Worm (Caenorhabditis elegans) whole organism, young adult: Measurements from ENCODE around the gene cox-6B.
A peak's percentile ranks its signal among the peaks of the same experiment; 100 is the strongest.

Experiments used
- B0019.2 ChIP-seq: fragments of 200-800 bp; sonication (Bioruptor generic); conservative IDR thresholded peaks from 2 replicates; pipeline ENCODE4 v1.3.6; 2022; ENCODE audit warnings: missing genetic modification reagents, missing genetic modification characterization, missing compliant biosample characterization
- B0336.3 ChIP-seq: fragments of 200-800 bp; sonication (Bioruptor generic); IDR thresholded peaks from 2 replicates; pipeline ENCODE4 v1.3.6; 2022; ENCODE audit warnings: missing genetic modification characterization, missing compliant biosample characterization
- D2030.7 ChIP-seq: fragments of 200-800 bp; sonication (Bioruptor generic); IDR thresholded peaks from 2 replicates; pipeline ENCODE4 v1.3.6; 2022; ENCODE audit warnings: missing genetic modification reagents, missing genetic modification characterization, missing compliant biosample characterization
- F10E7.11 ChIP-seq: sonication (generic microtip); optimal IDR thresholded peaks from 2 replicates; lab custom pipeline; 2017; ENCODE audit warnings: mild to moderate bottlenecking, missing genetic modification characterization, moderate library complexity, missing compliant biosample characterization
- F22D6.2 ChIP-seq: sonication (generic microtip); optimal IDR thresholded peaks from 2 replicates; lab custom pipeline; 2016; ENCODE audit warnings: mild to moderate bottlenecking, missing genetic modification characterization, missing compliant biosample characterization
- F23B12.7 ChIP-seq: sonication (generic microtip); optimal IDR thresholded peaks from 2 replicates; lab custom pipeline; 2017; ENCODE audit warnings: missing genetic modification characterization, mild to moderate bottlenecking, missing compliant biosample characterization, antibody characterized with exemption, moderate library complexity; ENCODE audit not compliant: insufficient read depth
- F55B11.4 ChIP-seq: sonication (generic microtip); optimal IDR thresholded peaks from 2 replicates; lab custom pipeline; 2016; ENCODE audit warnings: missing compliant biosample characterization, missing genetic modification characterization, borderline replicate concordance; ENCODE audit not compliant: insufficient read depth
- F57A8.1 ChIP-seq: fragments of 200-800 bp; sonication (Bioruptor generic); optimal IDR thresholded peaks from 2 replicates; lab custom pipeline; 2018; ENCODE audit warnings: mild to moderate bottlenecking, missing genetic modification characterization, moderate library complexity, missing compliant biosample characterization
- K12H6.12 ChIP-seq: fragments of 200-800 bp; sonication (Bioruptor generic); optimal IDR thresholded peaks from 2 replicates; lab custom pipeline; 2018; ENCODE audit warnings: mild to moderate bottlenecking, missing genetic modification characterization, missing compliant biosample characterization
- T07F8.4 ChIP-seq: sonication (generic microtip); optimal IDR thresholded peaks from 2 replicates; lab custom pipeline; 2016; ENCODE audit warnings: mild to moderate bottlenecking, missing genetic modification characterization, moderate library complexity, missing compliant biosample characterization
- Y53G8AR.9 ChIP-seq: fragments of 200-800 bp; sonication (Bioruptor generic); conservative IDR thresholded peaks from 2 replicates; pipeline ENCODE4 v1.3.6; 2022; ENCODE audit warnings: missing genetic modification reagents, missing genetic modification characterization, missing compliant biosample characterization
- Y56A3A.18 ChIP-seq: fragments of 200-800 bp; sonication (Bioruptor generic); IDR thresholded peaks from 2 replicates; pipeline ENCODE4 v1.3.6; 2022; ENCODE audit warnings: missing genetic modification reagents, missing genetic modification characterization, missing compliant biosample characterization
- Y67H2A.10 ChIP-seq: fragments of 200-800 bp; sonication (Bioruptor generic); conservative IDR thresholded peaks from 2 replicates; pipeline ENCODE4 v1.3.6; 2022; ENCODE audit warnings: missing genetic modification reagents, missing genetic modification characterization, missing compliant biosample characterization
- Y95B8A.8 ChIP-seq: fragments of 200-800 bp; sonication (Bioruptor generic); IDR thresholded peaks from 2 replicates; pipeline ENCODE4 v1.3.6; 2022; ENCODE audit warnings: missing genetic modification reagents, missing genetic modification characterization, missing compliant biosample characterization
- akir-1 ChIP-seq: fragments of 200-800 bp; sonication (Bioruptor generic); optimal IDR thresholded peaks from 2 replicates; lab custom pipeline; 2018; ENCODE audit warnings: mild to moderate bottlenecking, missing genetic modification characterization, moderate library complexity, missing compliant biosample characterization
- attf-3 ChIP-seq: fragments of 200-800 bp; sonication (Bioruptor generic); conservative IDR thresholded peaks from 2 replicates; pipeline ENCODE4 v1.3.6; 2022; ENCODE audit warnings: missing genetic modification reagents, missing genetic modification characterization, missing compliant biosample characterization
- attf-5 ChIP-seq: fragments of 200-800 bp; sonication (Bioruptor generic); optimal IDR thresholded peaks from 2 replicates; lab custom pipeline; 2018; ENCODE audit warnings: mild to moderate bottlenecking, missing genetic modification characterization, missing compliant biosample characterization
- cebp-1 ChIP-seq, 2 experiments: fragments of 200-800 bp in 1 of 2; sonication (Bioruptor generic) in 1 of 2; sonication (generic microtip) in 1 of 2; IDR thresholded peaks in 1 of 2; optimal IDR thresholded peaks in 1 of 2; 2 replicates each; pipeline versions ENCODE4 v1.3.6 to Lab custom; 2017 to 2022; ENCODE audit warnings: missing compliant biosample characterization in 2 of 2, missing genetic modification characterization in 2 of 2, mild to moderate bottlenecking in 1 of 2, missing genetic modification reagents in 1 of 2, moderate library complexity in 1 of 2
- ceh-91 ChIP-seq: fragments of 200-800 bp; sonication (Bioruptor generic); IDR thresholded peaks from 2 replicates; pipeline ENCODE4 v1.3.6; 2022; ENCODE audit warnings: missing genetic modification reagents, missing genetic modification characterization, missing compliant biosample characterization
- dox-1 ChIP-seq: fragments of 200-800 bp; sonication (Bioruptor generic); IDR thresholded peaks from 2 replicates; pipeline ENCODE4 v1.3.6; 2022; ENCODE audit warnings: missing genetic modification reagents, missing genetic modification characterization, missing compliant biosample characterization
- efl-1 ChIP-seq: fragments of 150-350 bp; optimal IDR thresholded peaks from 2 replicates; lab custom pipeline; 2014; ENCODE audit warnings: missing biosample characterization, missing genetic modification reagents, missing genetic modification characterization
- egrh-3 ChIP-seq: fragments of 200-800 bp; sonication (Bioruptor generic); IDR thresholded peaks from 2 replicates; pipeline ENCODE4 v1.3.6; 2022; ENCODE audit warnings: missing genetic modification reagents, missing genetic modification characterization, missing compliant biosample characterization
- ets-4 ChIP-seq: fragments of 200-800 bp; sonication (Bioruptor generic); optimal IDR thresholded peaks from 2 replicates; lab custom pipeline; 2018; ENCODE audit warnings: mild to moderate bottlenecking, missing genetic modification characterization, missing compliant biosample characterization
- fkh-3 ChIP-seq: sonication (generic microtip); optimal IDR thresholded peaks from 2 replicates; lab custom pipeline; 2016; ENCODE audit warnings: mild to moderate bottlenecking, missing genetic modification characterization, missing compliant biosample characterization
- hmg-20 ChIP-seq: fragments of 200-800 bp; sonication (Bioruptor generic); IDR thresholded peaks from 2 replicates; pipeline ENCODE4 v1.3.6; 2022; ENCODE audit warnings: missing genetic modification reagents, missing genetic modification characterization, missing compliant biosample characterization
- let-526 ChIP-seq: fragments of 200-800 bp; sonication (Bioruptor generic); IDR thresholded peaks from 2 replicates; pipeline ENCODE4 v1.3.6; 2022; ENCODE audit warnings: missing genetic modification reagents, missing genetic modification characterization, missing compliant biosample characterization
- let-607 ChIP-seq, 2 experiments: fragments of 200-800 bp in 1 of 2; sonication (Bioruptor generic) in 1 of 2; sonication (generic microtip) in 1 of 2; optimal IDR thresholded peaks; 2 replicates each; lab custom pipeline; 2016 to 2018; ENCODE audit warnings: mild to moderate bottlenecking in 2 of 2, missing compliant biosample characterization in 2 of 2, missing genetic modification characterization in 2 of 2, moderate library complexity in 2 of 2, missing genotype in 1 of 2
- lin-40 ChIP-seq: sonication (generic microtip); optimal IDR thresholded peaks from 2 replicates; lab custom pipeline; 2016; ENCODE audit warnings: missing genetic modification characterization, mild to moderate bottlenecking, missing compliant biosample characterization, missing genotype, missing genetic modification reagents
- lin-54 ChIP-seq: fragments of 200-800 bp; sonication (Bioruptor generic); optimal IDR thresholded peaks from 2 replicates; lab custom pipeline; 2018; ENCODE audit warnings: mild to moderate bottlenecking, missing genetic modification characterization, missing compliant biosample characterization
- lsl-1 ChIP-seq: fragments of 200-800 bp; sonication (Bioruptor generic); optimal IDR thresholded peaks from 2 replicates; lab custom pipeline; 2018; ENCODE audit warnings: mild to moderate bottlenecking, missing genetic modification characterization, moderate library complexity, missing compliant biosample characterization
- madf-10 ChIP-seq: sonication (generic microtip); optimal IDR thresholded peaks from 2 replicates; lab custom pipeline; 2016; ENCODE audit warnings: mild to moderate bottlenecking, missing genetic modification characterization, missing compliant biosample characterization
- madf-6 ChIP-seq: fragments of 200-800 bp; sonication (Bioruptor generic); IDR thresholded peaks from 2 replicates; pipeline ENCODE4 v1.3.6; 2022; ENCODE audit warnings: missing genetic modification reagents, missing genetic modification characterization, missing compliant biosample characterization
- madf-8 ChIP-seq: fragments of 200-800 bp; sonication (Bioruptor generic); conservative IDR thresholded peaks from 2 replicates; pipeline ENCODE4 v1.3.6; 2022; ENCODE audit warnings: missing genetic modification reagents, missing genetic modification characterization, missing compliant biosample characterization
- mcd-1 ChIP-seq: fragments of 200-800 bp; sonication (Bioruptor generic); IDR thresholded peaks from 2 replicates; pipeline ENCODE4 v1.3.6; 2022; ENCODE audit warnings: missing genetic modification reagents, missing genetic modification characterization, missing compliant biosample characterization
- nfya-2 ChIP-seq: fragments of 200-800 bp; sonication (Bioruptor generic); IDR thresholded peaks from 2 replicates; pipeline ENCODE4 v1.3.6; 2022; ENCODE audit warnings: missing genetic modification reagents, missing genetic modification characterization, missing compliant biosample characterization
- nhr-120 ChIP-seq: fragments of 200-800 bp; sonication (Bioruptor generic); IDR thresholded peaks from 2 replicates; pipeline ENCODE4 v1.3.6; 2022; ENCODE audit warnings: missing genetic modification characterization, missing compliant biosample characterization
- pbrm-1 ChIP-seq: fragments of 200-800 bp; sonication (Bioruptor generic); IDR thresholded peaks from 2 replicates; pipeline ENCODE4 v1.3.6; 2022; ENCODE audit warnings: missing genetic modification reagents, missing genetic modification characterization, missing compliant biosample characterization
- pha-4 ChIP-seq: fragments of 150-350 bp; sonication (generic microtip); optimal IDR thresholded peaks from 2 replicates; lab custom pipeline; 2014; ENCODE audit warnings: missing biosample characterization, missing genetic modification reagents, missing genetic modification characterization
- rcor-1 ChIP-seq: fragments of 200-800 bp; sonication (Bioruptor generic); IDR thresholded peaks from 2 replicates; pipeline ENCODE4 v1.3.6; 2022; ENCODE audit warnings: missing genetic modification reagents, missing genetic modification characterization, missing compliant biosample characterization
- repo-1 ChIP-seq: sonication (generic microtip); optimal IDR thresholded peaks from 2 replicates; lab custom pipeline; 2017; ENCODE audit warnings: mild to moderate bottlenecking, missing genetic modification characterization, missing compliant biosample characterization
- rpc-1 ChIP-seq, 2 experiments: fragments of 150-350 bp in 1 of 2; sonication (generic microtip) in 1 of 2; optimal IDR thresholded peaks; 2 replicates each; lab custom pipeline; 2014 to 2018; ENCODE audit warnings: missing biosample characterization in 1 of 2, missing genetic modification characterization in 1 of 2, missing genetic modification reagents in 1 of 2, missing genotype in 1 of 2
- tbp1 ChIP-seq: fragments of 200-800 bp; sonication (Bioruptor generic); optimal IDR thresholded peaks from 2 replicates; lab custom pipeline; 2018; ENCODE audit warnings: mild to moderate bottlenecking, missing genetic modification characterization, missing compliant biosample characterization
- unc-130 ChIP-seq: sonication (generic microtip); optimal IDR thresholded peaks from 2 replicates; lab custom pipeline; 2016; ENCODE audit warnings: missing genetic modification reagents, missing genetic modification characterization, missing compliant biosample characterization
- xnd-1 ChIP-seq: sonication (generic microtip); optimal IDR thresholded peaks from 2 replicates; lab custom pipeline; 2016; ENCODE audit warnings: missing genotype, missing genetic modification reagents, missing genetic modification characterization, missing compliant biosample characterization
- ztf-25 ChIP-seq: fragments of 200-800 bp; sonication (Bioruptor generic); IDR thresholded peaks from 2 replicates; pipeline ENCODE4 v1.3.6; 2022; ENCODE audit warnings: missing genetic modification reagents, missing genetic modification characterization, missing compliant biosample characterization
- ztf-28 ChIP-seq: fragments of 200-800 bp; sonication (Bioruptor generic); IDR thresholded peaks from 2 replicates; pipeline ENCODE4 v1.3.6; 2022; ENCODE audit warnings: missing genetic modification reagents, missing genetic modification characterization, missing compliant biosample characterization
- ztf-3 ChIP-seq: fragments of 200-800 bp; sonication (Bioruptor generic); optimal IDR thresholded peaks from 2 replicates; lab custom pipeline; 2018; ENCODE audit warnings: mild to moderate bottlenecking, missing genetic modification characterization, missing compliant biosample characterization

Gene cox-6B

DNA sequence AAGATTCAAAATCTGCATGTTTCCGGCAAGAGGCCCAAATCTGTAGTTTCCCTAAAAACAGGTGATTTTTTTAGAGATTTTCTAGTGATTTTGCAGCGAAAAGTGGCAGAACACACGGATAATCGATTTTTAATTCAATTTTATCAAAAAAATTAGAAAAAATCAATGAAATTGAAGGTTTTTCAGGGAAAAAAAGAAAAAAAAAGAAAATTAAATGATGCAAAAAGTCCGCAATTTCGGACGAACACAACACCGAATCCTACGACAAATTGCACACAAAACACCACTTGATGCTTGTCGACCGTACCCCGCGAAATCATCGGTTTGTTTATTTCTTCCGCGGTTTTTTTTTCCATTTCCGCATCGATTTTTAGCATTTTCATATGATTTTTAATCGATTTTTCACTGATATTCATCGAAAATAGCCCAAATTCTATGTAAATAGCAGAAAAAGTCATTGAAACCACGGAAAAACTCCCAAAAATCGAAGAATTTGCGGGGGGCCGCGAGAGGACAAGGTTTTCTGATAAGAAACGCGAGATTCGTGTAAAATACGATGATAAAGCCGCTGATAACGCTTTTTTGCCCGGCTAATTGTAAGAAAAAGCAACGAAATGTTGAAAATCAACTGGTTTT lies 115.6 kb downstream of the cox-6B start, which contains the start of gene tufm-1:
tufm-1 (minus strand) TSS at position 51 of the 636 bp plus-strand sequence.
- TF ChIP-seq ceh-91 (GFP tag; lab: Robert Waterston, UW) (peak; percentile 42; the same call in 1 of the 2 replicates), ztf-3 (GFP tag; lab: Kevin White, UChicago) (no peak), let-526 (no peak), madf-8 (peak; percentile 39), nfya-2 (no peak), attf-5 (peak; percentile 46), attf-3 (no peak), B0019.2 (GFP tag; lab: Robert Waterston, UW) (no peak), mcd-1 (GFP tag; lab: Robert Waterston, UW) (peak; percentile 70), lsl-1 (GFP tag; lab: Kevin White, UChicago) (peak; percentile 78), cebp-1 (GFP tag; IDR thresholded peaks at IDR 0.05; lab: Robert Waterston, UW) (no peak), cebp-1 (tag; optimal IDR thresholded peaks at IDR 0.05; lab: Kevin White, UChicago) (peak; percentile 11), pha-4 (tag; lab: Kevin White, UChicago) (peak; percentile 17), xnd-1 (tag; lab: Kevin White, UChicago) (peak; percentile 30), akir-1 (GFP tag; lab: Kevin White, UChicago) (no peak), ztf-28 (0 out of 2 replicates have a peak, but pooled peaks have one; percentile 19), dox-1 (GFP tag; lab: Robert Waterston, UW) (no peak), unc-130 (GFP tag; lab: Kevin White, UChicago) (no peak), repo-1 (tag; lab: Kevin White, UChicago) (no peak), Y95B8A.8 (GFP tag; lab: Robert Waterston, UW) (no peak), F10E7.11 (no peak), madf-10 (tag; lab: Kevin White, UChicago) (no peak), K12H6.12 (no peak), Y53G8AR.9 (no peak), F22D6.2 (tag; lab: Kevin White, UChicago) (no peak), ztf-25 (GFP tag; lab: Robert Waterston, UW) (no peak), Y67H2A.10 (GFP tag; lab: Robert Waterston, UW) (no peak), F23B12.7 (tag; lab: Kevin White, UChicago) (peak; percentile 62), F57A8.1 (GFP tag; lab: Kevin White, UChicago) (no peak), F55B11.4 (tag; lab: Kevin White, UChicago) (no peak), lin-54 (GFP tag; lab: Kevin White, UChicago) (peak; percentile 19), T07F8.4 (tag; lab: Kevin White, UChicago) (no peak), nhr-120 (GFP tag; lab: Robert Waterston, UW) (no peak), fkh-3 (no peak), rcor-1 (GFP tag; lab: Robert Waterston, UW) (no peak), egrh-3 (GFP tag; lab: Robert Waterston, UW) (no peak), Y56A3A.18 (no peak), efl-1 (GFP tag; lab: Kevin White, UChicago) (peak; percentile 71), lin-40 (peak; percentile 38), D2030.7 (GFP tag; lab: Robert Waterston, UW) (peak; percentile 18; the same call in 1 of the 2 replicates), madf-6 (GFP tag; lab: Robert Waterston, UW) (peak; percentile 82), hmg-20 (GFP tag; lab: Robert Waterston, UW) (no peak), B0336.3 (no peak), rpc-1 (optimal IDR thresholded peaks at IDR 0.05; lab: Kevin White, UChicago) (no peak), rpc-1 (tag; optimal IDR thresholded peaks at IDR 0.05; lab: Kevin White, UChicago) (no peak), pbrm-1 (GFP tag; lab: Robert Waterston, UW) (no peak), ets-4 (no peak), tbp1 (GFP tag; lab: Kevin White, UChicago) (peak; percentile 16), let-607 (tag; optimal IDR thresholded peaks at IDR 0.05; lab: Kevin White, UChicago) (no peak)
